Fruit fly (Drosophila melanogaster): ENCODE results near the gene Mp.

Mp gene

dm6 chr3L:6981823-6982222 is 16.8 kb upstream of the Mp start (continued):
- TF ChIP-seq ewg (GFP tag; optimal IDR thresholded peaks at IDR 0.05) (no peak), NC2α (GFP tag; optimal IDR thresholded peaks at IDR 0.05) (no peak), CG12236 (GFP tag; optimal IDR thresholded peaks at IDR 0.05) (no peak), ttk (GFP tag; IDR thresholded peaks at IDR 0.05) (no peak), HLH4C (GFP tag; IDR thresholded peaks at IDR 0.05; ENCODE audit: partially characterized antibody) (no peak), CG31441 (GFP tag; IDR thresholded peaks at IDR 0.05) (peak; percentile 44), CG2116 (GFP tag; optimal IDR thresholded peaks at IDR 0.05) (peak; percentile 5), Ets65A (GFP tag) (peak; percentile 16), Ssrp (tag; optimal IDR thresholded peaks at IDR 0.05) (peak; percentile 68), CG9932 (GFP tag; IDR thresholded peaks at IDR 0.05) (no peak), CG16863 (GFP tag; optimal IDR thresholded peaks at IDR 0.05) (no peak), Mrtf (GFP tag; IDR thresholded peaks at IDR 0.05) (no peak), Hmr (GFP tag; optimal IDR thresholded peaks at IDR 0.05) (peak; percentile 2), pho (GFP tag; optimal IDR thresholded peaks at IDR 0.05) (no peak), tap (tag; optimal IDR thresholded peaks at IDR 0.05) (no peak), jing (GFP tag; optimal IDR thresholded peaks at IDR 0.05) (no peak), CG1792 (GFP tag; optimal IDR thresholded peaks at IDR 0.05) (no peak), sc (optimal IDR thresholded peaks at IDR 0.05) (no peak), sc (GFP tag; optimal IDR thresholded peaks at IDR 0.05) (peak; percentile 47), Ptx1 (GFP tag; IDR thresholded peaks at IDR 0.05) (0 out of 2 replicates have a peak, but pooled peaks have one; percentile 47), CG15479 (GFP tag; optimal IDR thresholded peaks at IDR 0.05) (no peak), Dip3 (GFP tag; optimal IDR thresholded peaks at IDR 0.05) (no peak), CG4404 (GFP tag; IDR thresholded peaks at IDR 0.05) (peak; percentile 79), salm (tag; optimal IDR thresholded peaks at IDR 0.05) (no peak), CG2202 (tag; optimal IDR thresholded peaks at IDR 0.05) (peak; percentile 43), NK7.1 (GFP tag; optimal IDR thresholded peaks at IDR 0.05) (no peak), bowl (GFP tag; IDR thresholded peaks at IDR 0.05) (no peak), CkIIα-i1 (GFP tag; IDR thresholded peaks at IDR 0.05) (no peak), Pdp1 (GFP tag; optimal IDR thresholded peaks at IDR 0.05) (peak; percentile 3 to 36), CG14014 (GFP tag; IDR thresholded peaks at IDR 0.05) (no peak), CG6272 (GFP tag; IDR thresholded peaks at IDR 0.05) (no peak), Sox102F (GFP tag; optimal IDR thresholded peaks at IDR 0.05) (peak; percentile 54), esg (GFP tag; conservative IDR thresholded peaks at IDR 0.05) (no peak), CG7963 (GFP tag; IDR thresholded peaks at IDR 0.05; ENCODE audit: partially characterized antibody) (no peak), CG7987 (GFP tag; optimal IDR thresholded peaks at IDR 0.05) (no peak), CG2199 (GFP tag; IDR thresholded peaks at IDR 0.05) (no peak), wek (GFP tag; optimal IDR thresholded peaks at IDR 0.05) (no peak), CG7357 (GFP tag; IDR thresholded peaks at IDR 0.05) (no peak; the same call in 2 of the 3 replicates), CG11723 (GFP tag; optimal IDR thresholded peaks at IDR 0.05) (no peak), Bgb (GFP tag; IDR thresholded peaks at IDR 0.05; ENCODE audit: partially characterized antibody) (no peak), Fer3 (tag; optimal IDR thresholded peaks at IDR 0.05) (no peak), PHDP (tag; optimal IDR thresholded peaks at IDR 0.05) (peak; percentile 37), CG30431 (GFP tag; optimal IDR thresholded peaks at IDR 0.05) (peak; percentile 62), CTCF (GFP tag; optimal IDR thresholded peaks at IDR 0.05) (no peak), CG4282 (GFP tag; optimal IDR thresholded peaks at IDR 0.05) (no peak), CG13296 (GFP tag; optimal IDR thresholded peaks at IDR 0.05) (no peak), dmrt99B (tag; optimal IDR thresholded peaks at IDR 0.05) (peak; percentile 39), hbn (GFP tag; IDR thresholded peaks at IDR 0.05; ENCODE audit: partially characterized antibody) (no peak), CG9817 (tag; optimal IDR thresholded peaks at IDR 0.05) (no peak), CG18619 (GFP tag; optimal IDR thresholded peaks at IDR 0.05) (peak; percentile 36), CG3847 (GFP tag; IDR thresholded peaks at IDR 0.05) (no peak), Sry-δ (GFP tag; optimal IDR thresholded peaks at IDR 0.05) (peak; percentile 11)
